Worm (Caenorhabditis elegans) whole organism, L3 larva: ENCODE measurements around the gene gon-14.

Experiments
- ZK546.5 ChIP-seq: sonication (generic microtip); optimal IDR thresholded peaks from 2 replicates; lab custom pipeline; 2017; ENCODE audit warnings: missing biosample characterization, missing genetic modification characterization
- aly-2 ChIP-seq: fragments of 150-350 bp; optimal IDR thresholded peaks from 2 replicates; lab custom pipeline; 2014; ENCODE audit warnings: missing biosample characterization, missing genetic modification characterization
- ama-1 ChIP-seq: fragments of 150-350 bp; optimal IDR thresholded peaks from 2 replicates; lab custom pipeline; 2018
- ceh-82 ChIP-seq: fragments of 150-350 bp; optimal IDR thresholded peaks from 2 replicates; lab custom pipeline; 2014; ENCODE audit warnings: missing biosample characterization, missing genetic modification characterization
- daf-12 ChIP-seq: fragments of 150-350 bp; optimal IDR thresholded peaks from 2 replicates; lab custom pipeline; 2014; ENCODE audit warnings: missing biosample characterization, missing genetic modification reagents, missing genetic modification characterization
- lin-15B ChIP-seq: fragments of 150-350 bp; optimal IDR thresholded peaks from 2 replicates; lab custom pipeline; 2014; ENCODE audit warnings: missing biosample characterization, missing genetic modification characterization
- sea-2 ChIP-seq: fragments of 150-350 bp; sonication (generic microtip); optimal IDR thresholded peaks from 4 replicates; lab custom pipeline; 2014; ENCODE audit warnings: missing biosample characterization, missing genetic modification reagents, missing genetic modification characterization
- tbx-2 ChIP-seq: sonication (generic microtip); optimal IDR thresholded peaks from 2 replicates; lab custom pipeline; 2016; ENCODE audit warnings: mild to moderate bottlenecking, missing genetic modification characterization, missing compliant biosample characterization
- unc-39 ChIP-seq: sonication (generic microtip); optimal IDR thresholded peaks from 4 replicates; lab custom pipeline; 2017; ENCODE audit warnings: missing biosample characterization, missing genetic modification characterization
- ztf-11 ChIP-seq: fragments of 150-350 bp; optimal IDR thresholded peaks from 2 replicates; lab custom pipeline; 2014; ENCODE audit warnings: missing biosample characterization, missing genetic modification characterization

DNA sequence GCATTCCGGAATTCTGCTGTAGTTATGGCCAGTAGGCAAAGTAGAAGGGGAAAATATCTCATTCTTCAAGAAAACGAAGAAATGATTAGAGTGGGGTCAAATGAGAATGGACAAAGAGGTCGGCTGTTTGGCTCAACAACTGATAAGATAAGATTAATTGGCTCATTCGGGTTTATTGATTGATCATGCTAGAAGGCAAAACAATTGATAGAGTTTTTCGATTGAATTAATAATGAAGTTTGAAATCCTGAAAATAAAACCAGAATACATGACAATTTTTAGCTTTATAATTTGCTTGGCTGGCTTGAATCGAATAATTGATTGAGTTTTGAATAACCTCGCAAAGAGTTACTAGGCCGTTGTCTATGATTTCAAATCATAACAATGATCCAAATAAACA, 15.3 kb upstream of the gon-14 start, which contains the start of gene ppt-1:
- TF ChIP-seq aly-2 (tag; lab: Kevin White, UChicago) (no peak), ama-1 (lab: Kevin White, UChicago) (no peak), ceh-82 (tag; lab: Kevin White, UChicago) (no peak), tbx-2 (tag; lab: Kevin White, UChicago) (no peak), unc-39 (tag; lab: Kevin White, UChicago) (no peak), ztf-11 (no peak), sea-2 (no peak), ZK546.5 (tag; lab: Kevin White, UChicago) (no peak), lin-15B (tag; lab: Kevin White, UChicago) (no peak), daf-12 (tag; lab: Kevin White, UChicago) (no peak)
